Fruit fly (Drosophila melanogaster) S2 (cell line): ENCODE results near the gene CG31441.

Experiments
- CG8478 ChIP-seq: fragments of >200 bp; optimal IDR thresholded peaks from 2 replicates; lab custom pipeline; 2018
- CTCF ChIP-seq, 2 experiments: fragments of >200 bp; optimal IDR thresholded peaks; 2 replicates each; lab custom pipeline; 2018

DNA sequence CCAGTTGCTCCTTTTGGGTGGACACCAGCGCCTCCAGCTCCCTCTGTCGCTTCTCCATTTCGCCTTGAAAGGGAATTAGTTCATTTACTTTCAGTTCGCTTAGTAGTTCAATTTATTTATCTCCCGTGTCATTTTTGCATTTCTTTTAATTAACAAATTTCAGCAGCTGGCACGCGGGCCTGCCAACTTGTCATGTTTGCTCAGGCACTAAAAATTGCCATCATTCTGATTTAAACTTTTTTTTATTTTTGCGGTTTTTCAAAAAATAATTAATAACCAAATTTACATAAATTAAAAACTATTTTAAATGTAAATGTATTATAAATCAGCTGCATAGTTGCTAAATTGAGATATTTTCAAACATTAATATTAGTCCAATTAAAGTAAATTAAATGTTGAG, 5.7 kb upstream of the CG31441 start, which contains the start of gene GCC88:
- no peak for TF ChIP-seq CTCF (optimal IDR thresholded peaks at IDR 0.05; lab: Kevin White, UChicago)
- TF ChIP-seq CG8478: no peak
